Worm (Caenorhabditis elegans): ENCODE results near the gene cbn-1.

- TF ChIP-seq aptf-3 (GFP tag; IDR thresholded peaks at IDR 0.05) (no peak), nfya-1 (tag; optimal IDR thresholded peaks at IDR 0.05; ENCODE audit: borderline replicate concordance, insufficient read depth) (no peak), efl-1 (GFP tag; optimal IDR thresholded peaks at IDR 0.05) (no peak), ztf-18 (tag; optimal IDR thresholded peaks at IDR 0.05) (no peak), Y67H2A.10 (GFP tag; conservative IDR thresholded peaks at IDR 0.05) (no peak), Y95B8A.8 (GFP tag; IDR thresholded peaks at IDR 0.05) (no peak), egl-18 (GFP tag; IDR thresholded peaks at IDR 0.05) (no peak), snpc-4 (GFP tag; optimal IDR thresholded peaks at IDR 0.05) (no peak), snpc-4 (tag; optimal IDR thresholded peaks at IDR 0.05) (no peak)
Observed at ce11 chrII:300977-301772, 31.1 kb downstream of the cbn-1 start, which contains the start of gene K01A2.5.
